Fruit fly (Drosophila melanogaster) whole organism, pupa: ENCODE data around the gene CG11842.

Experiments used
- CG10348 ChIP-seq: fragments of 200-800 bp; sonication (Bioruptor generic); IDR thresholded peaks from 2 replicates; pipeline ENCODE4 v1.3.6; 2022; ENCODE audit warnings: missing biosample characterization, missing genetic modification characterization
- CG12605 ChIP-seq: fragments of 200-800 bp; sonication (Bioruptor generic); IDR thresholded peaks from 2 replicates; pipeline ENCODE4 v1.3.6; 2022; ENCODE audit warnings: missing biosample characterization, missing genetic modification characterization
- CG13204 ChIP-seq: fragments of 200-800 bp; sonication (Bioruptor generic); optimal IDR thresholded peaks from 2 replicates; lab custom pipeline; 2018; ENCODE audit warnings: missing biosample characterization, mild to moderate bottlenecking, missing genetic modification characterization, moderate library complexity
- CG14655 ChIP-seq: fragments of 200-800 bp; sonication (Bioruptor generic); optimal IDR thresholded peaks from 3 replicates; lab custom pipeline; 2017; ENCODE audit warnings: mild to moderate bottlenecking, missing biosample characterization, missing genetic modification reagents, missing genetic modification characterization
- CG15710 ChIP-seq: fragments of 200-800 bp; sonication (Bioruptor generic); optimal IDR thresholded peaks from 2 replicates; lab custom pipeline; 2018; ENCODE audit warnings: missing biosample characterization, mild to moderate bottlenecking, missing genetic modification characterization, moderate library complexity
- CG17806 ChIP-seq: fragments of 200-800 bp; sonication (Bioruptor generic); optimal IDR thresholded peaks from 2 replicates; lab custom pipeline; 2018; ENCODE audit warnings: missing biosample characterization, mild to moderate bottlenecking, missing genetic modification characterization, moderate library complexity
- CG32121 ChIP-seq: fragments of 200-800 bp; sonication (Bioruptor generic); IDR thresholded peaks from 2 replicates; pipeline ENCODE4 v1.3.6; 2022; ENCODE audit warnings: missing biosample characterization, missing genetic modification characterization
- CG34367 ChIP-seq: fragments of 200-800 bp; sonication (Bioruptor generic); optimal IDR thresholded peaks from 2 replicates; lab custom pipeline; 2018; ENCODE audit warnings: missing biosample characterization, mild to moderate bottlenecking, missing genetic modification characterization
- CG4496 ChIP-seq: fragments of 200-800 bp; sonication (Bioruptor generic); IDR thresholded peaks from 3 replicates; pipeline ENCODE4 v1.3.6; 2022; ENCODE audit warnings: missing biosample characterization, missing genetic modification characterization
- CG8159 ChIP-seq: fragments of 200-800 bp; sonication (Bioruptor generic); optimal IDR thresholded peaks from 3 replicates; lab custom pipeline; 2018; ENCODE audit warnings: missing biosample characterization, mild to moderate bottlenecking, missing genetic modification characterization, moderate library complexity
- CG8301 ChIP-seq: fragments of 200-800 bp; sonication (Bioruptor generic); optimal IDR thresholded peaks from 2 replicates; lab custom pipeline; 2018; ENCODE audit warnings: missing biosample characterization, mild to moderate bottlenecking, missing genetic modification characterization
- CG9948 ChIP-seq: fragments of 200-800 bp; sonication (Bioruptor generic); optimal IDR thresholded peaks from 2 replicates; lab custom pipeline; 2018; ENCODE audit warnings: missing biosample characterization, mild to moderate bottlenecking, missing genetic modification characterization, moderate library complexity
- D1 ChIP-seq: fragments of 200-800 bp; sonication (Bioruptor generic); optimal IDR thresholded peaks from 2 replicates; lab custom pipeline; 2018; ENCODE audit warnings: missing biosample characterization, mild to moderate bottlenecking, missing genetic modification characterization, moderate library complexity
- EcR ChIP-seq: fragments of 200-800 bp; sonication (Bioruptor generic); optimal IDR thresholded peaks from 3 replicates; lab custom pipeline; 2019; ENCODE audit warnings: missing biosample characterization, missing genetic modification characterization, mild to moderate bottlenecking, moderate library complexity, missing genetic modification reagents
- Ets98B ChIP-seq: fragments of 200-800 bp; sonication (Bioruptor generic); IDR thresholded peaks from 2 replicates; pipeline ENCODE4 v1.3.6; 2022; ENCODE audit warnings: missing biosample characterization, missing genetic modification characterization
- Pif1A ChIP-seq: fragments of 200-800 bp; sonication (Bioruptor generic); optimal IDR thresholded peaks from 3 replicates; lab custom pipeline; 2016; ENCODE audit warnings: missing biosample characterization, missing genetic modification characterization
- Pif1B ChIP-seq: fragments of 200-800 bp; sonication (Bioruptor generic); optimal IDR thresholded peaks from 3 replicates; lab custom pipeline; 2016; ENCODE audit warnings: missing biosample characterization, missing genetic modification characterization
- Snoo ChIP-seq: fragments of 200-800 bp; sonication (Bioruptor generic); optimal IDR thresholded peaks from 3 replicates; lab custom pipeline; 2017; ENCODE audit warnings: missing biosample characterization, mild to moderate bottlenecking, missing genetic modification characterization, inconsistent platforms
- fd96Ca ChIP-seq: fragments of 200-800 bp; sonication (Bioruptor generic); IDR thresholded peaks from 3 replicates; pipeline ENCODE4 v1.3.6; 2022; ENCODE audit warnings: missing biosample characterization, missing genetic modification characterization
- gl ChIP-seq: fragments of 200-800 bp; sonication (Bioruptor generic); optimal IDR thresholded peaks from 2 replicates; lab custom pipeline; 2018; ENCODE audit warnings: missing biosample characterization, mild to moderate bottlenecking, missing genetic modification characterization
- rn ChIP-seq: fragments of 200-800 bp; sonication (Bioruptor generic); IDR thresholded peaks from 2 replicates; pipeline ENCODE4 v1.3.6; 2022; ENCODE audit warnings: missing biosample characterization, missing genetic modification characterization

The CG11842 gene

DNA sequence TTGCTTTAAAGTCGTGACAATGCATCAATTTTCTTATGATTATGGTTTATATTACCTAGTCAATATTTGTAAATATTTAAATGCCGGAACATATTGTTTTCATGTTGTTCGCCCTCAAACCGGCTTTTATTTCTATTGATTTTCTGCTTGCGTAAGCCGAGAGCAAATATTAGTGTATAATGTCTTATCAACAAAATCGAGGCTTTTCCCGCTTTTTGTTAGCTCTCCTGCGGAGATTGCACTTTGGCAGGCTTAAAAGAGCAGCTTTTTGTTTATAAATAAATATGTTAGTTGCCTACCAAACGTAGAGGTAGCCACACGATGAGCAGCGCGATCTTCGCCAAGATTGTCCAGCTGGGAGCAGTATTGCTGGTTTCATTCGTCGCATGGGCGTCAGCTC is at the start of gene CG11842:
Gene CG11842 (plus strand): TSS at position 301 of the 400 bp plus-strand sequence.
- TF ChIP-seq CG9948 (tag; lab: Kevin White, UChicago) = no peak
- TF ChIP-seq D1 (tag; lab: Kevin White, UChicago) = no peak
- TF ChIP-seq CG4496 (GFP tag; lab: Robert Waterston, UW) = no peak
- no peak for TF ChIP-seq CG15710 (tag; lab: Kevin White, UChicago)
- TF ChIP-seq CG32121 (GFP tag; lab: Robert Waterston, UW) = no peak
- no peak for TF ChIP-seq CG12605 (GFP tag; lab: Robert Waterston, UW)
- no peak for TF ChIP-seq EcR
- no peak for TF ChIP-seq gl (tag; lab: Kevin White, UChicago)
- no peak for TF ChIP-seq CG34367 (tag; lab: Kevin White, UChicago)
- no peak for TF ChIP-seq Ets98B (GFP tag; lab: Robert Waterston, UW)
- TF ChIP-seq rn = no peak
- TF ChIP-seq CG10348 (GFP tag; lab: Robert Waterston, UW) = no peak
- no peak for TF ChIP-seq CG13204

DNA sequence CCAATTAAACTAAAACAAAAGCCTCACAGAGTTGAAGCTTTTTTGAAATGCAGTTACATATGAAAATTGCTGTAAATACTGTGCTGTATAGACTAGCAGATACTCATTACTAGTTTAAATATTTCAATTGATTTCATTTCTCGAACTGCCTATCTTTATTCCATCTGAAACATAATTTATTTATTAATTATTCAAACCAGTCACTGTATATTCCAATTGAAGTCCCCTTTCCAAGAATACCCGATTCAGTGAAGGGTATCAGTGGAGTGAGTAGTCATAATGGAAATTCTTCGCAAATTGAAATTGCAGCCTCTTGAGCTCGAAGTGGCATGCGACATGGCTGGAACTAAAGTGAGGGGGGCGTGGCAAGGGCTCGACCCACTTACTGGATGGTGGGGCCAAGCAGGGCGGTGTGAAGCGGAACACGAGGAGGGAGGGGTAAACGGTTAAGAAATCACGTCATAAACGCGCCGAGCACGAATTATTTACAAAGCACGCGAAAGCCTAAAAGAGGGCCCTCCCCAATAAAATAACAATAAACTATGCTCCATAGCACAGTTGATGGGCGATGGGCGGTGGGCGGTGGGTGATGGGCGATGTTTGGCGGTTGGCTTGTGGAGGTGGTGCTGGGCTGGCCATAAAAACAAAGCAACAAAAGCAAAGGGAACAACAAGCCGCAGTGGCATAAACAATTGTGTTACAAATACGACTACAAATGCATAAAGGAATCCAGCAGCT is 47.4 kb upstream of the CG11842 start:
- TF ChIP-seq CG15710 (tag; lab: Kevin White, UChicago) (peak; percentile 60), CG13204 (no peak), Pif1B (peak; percentile 3), CG10348 (GFP tag; lab: Robert Waterston, UW) (no peak), CG12605 (GFP tag; lab: Robert Waterston, UW) (no peak), CG17806 (tag; lab: Kevin White, UChicago) (peak; percentile 50), fd96Ca (no peak), rn (no peak), gl (tag; lab: Kevin White, UChicago) (no peak), CG14655 (peak; percentile 43), Ets98B (GFP tag; lab: Robert Waterston, UW) (peak; percentile 43; the same call in 1 of the 2 replicates), CG8159 (tag; lab: Kevin White, UChicago) (peak; percentile 58), CG4496 (GFP tag; lab: Robert Waterston, UW) (0 out of 3 replicates have a peak, but pooled peaks have one; percentile 8), EcR (no peak), CG32121 (GFP tag; lab: Robert Waterston, UW) (peak; percentile 49; the same call in 1 of the 2 replicates), CG9948 (tag; lab: Kevin White, UChicago) (peak; percentile 35), Snoo (tag; lab: Kevin White, UChicago) (peak; percentile 3), CG8301 (tag; lab: Kevin White, UChicago) (peak; percentile 35), Pif1A (peak; percentile 42), D1 (tag; lab: Kevin White, UChicago) (no peak), CG34367 (tag; lab: Kevin White, UChicago) (no peak)

DNA sequence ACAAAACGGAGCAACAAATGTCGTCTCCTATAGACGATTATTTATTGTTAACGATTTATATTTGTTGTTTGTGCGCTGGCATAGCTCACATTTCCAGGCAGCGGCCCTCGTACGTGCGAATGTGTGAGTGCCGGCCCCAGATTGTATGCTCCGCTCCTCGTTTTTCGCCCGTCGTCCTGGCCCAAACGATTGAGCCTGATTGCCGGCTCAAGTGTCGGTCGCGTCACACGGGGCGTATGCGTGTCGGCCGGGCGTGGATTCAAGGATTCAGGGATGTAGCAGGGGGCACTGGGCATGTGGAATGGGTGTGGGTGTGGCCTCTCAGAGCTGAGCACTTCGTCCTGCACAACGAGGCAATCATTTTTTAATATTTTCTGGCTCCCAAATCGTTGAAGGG is 46.9 kb upstream of the CG11842 start:
- TF ChIP-seq EcR (no peak), CG32121 (GFP tag; lab: Robert Waterston, UW) (no peak), rn (no peak), CG34367 (tag; lab: Kevin White, UChicago) (no peak), CG8301 (tag; lab: Kevin White, UChicago) (no peak)

DNA sequence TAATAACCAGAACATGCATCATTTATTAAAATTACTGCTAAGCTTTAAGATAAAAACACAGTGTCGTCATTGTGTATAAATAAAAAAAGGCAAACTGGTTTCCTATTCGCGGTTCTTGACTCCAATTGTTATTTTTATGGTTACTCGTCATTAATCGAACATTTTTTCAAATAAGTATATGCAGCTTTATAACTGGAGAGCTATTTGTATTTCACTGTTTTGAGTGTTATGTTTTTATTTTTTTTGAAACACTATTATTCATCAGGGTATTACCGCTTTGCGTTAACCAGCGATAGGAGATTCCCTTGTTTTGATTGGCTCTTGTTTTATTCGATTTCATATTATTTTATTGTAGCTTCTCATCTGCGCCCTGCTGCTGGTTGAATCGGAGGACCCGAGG is 41.3 kb upstream of the CG11842 start:
- TF ChIP-seq CG34367 (tag; lab: Kevin White, UChicago) (no peak), CG8159 (tag; lab: Kevin White, UChicago) (peak; percentile 68), Snoo (tag; lab: Kevin White, UChicago) (no peak), CG10348 (GFP tag; lab: Robert Waterston, UW) (no peak), CG14655 (peak; percentile 23), CG4496 (GFP tag; lab: Robert Waterston, UW) (no peak), Ets98B (GFP tag; lab: Robert Waterston, UW) (no peak), D1 (tag; lab: Kevin White, UChicago) (no peak), CG32121 (GFP tag; lab: Robert Waterston, UW) (no peak), Pif1A (peak; percentile 14), CG13204 (no peak), gl (tag; lab: Kevin White, UChicago) (no peak), CG8301 (tag; lab: Kevin White, UChicago) (peak; percentile 15), CG15710 (tag; lab: Kevin White, UChicago) (peak; percentile 51), CG17806 (tag; lab: Kevin White, UChicago) (peak; percentile 17), EcR (no peak), Pif1B (no peak), rn (no peak), CG9948 (tag; lab: Kevin White, UChicago) (peak; percentile 14), CG12605 (GFP tag; lab: Robert Waterston, UW) (no peak), fd96Ca (no peak)

DNA sequence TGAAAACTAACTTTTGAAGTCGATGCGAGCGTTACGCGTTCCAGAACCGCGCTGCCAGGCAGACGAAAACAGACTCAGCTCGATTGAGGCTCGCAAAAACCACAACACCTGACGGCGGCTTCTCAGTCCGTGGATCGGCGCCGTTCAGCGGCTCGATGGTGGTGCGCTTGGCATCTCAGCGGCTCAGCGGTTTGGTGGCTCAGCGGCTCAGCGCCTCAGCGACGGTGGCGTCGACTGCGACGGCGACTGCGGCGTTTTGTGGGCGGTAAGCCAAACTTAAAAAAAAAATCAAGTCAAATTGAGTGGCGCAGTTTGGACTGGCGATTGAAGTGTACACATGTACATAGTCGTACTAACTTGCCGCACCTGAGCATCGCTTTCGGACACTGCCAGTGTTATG is 32.1 kb upstream of the CG11842 start, which contains the start of gene wat:
Gene wat (minus strand): TSS at position 41 of the 400 bp plus-strand sequence.
- TF ChIP-seq CG34367 (tag; lab: Kevin White, UChicago) (no peak), CG12605 (GFP tag; lab: Robert Waterston, UW) (no peak), CG8301 (tag; lab: Kevin White, UChicago) (no peak), CG4496 (GFP tag; lab: Robert Waterston, UW) (0 out of 3 replicates have a peak, but pooled peaks have one; percentile 26), rn (no peak), CG10348 (GFP tag; lab: Robert Waterston, UW) (no peak), Pif1A (no peak), CG9948 (tag; lab: Kevin White, UChicago) (no peak), gl (tag; lab: Kevin White, UChicago) (no peak), Ets98B (GFP tag; lab: Robert Waterston, UW) (peak; percentile 9; the same call in 1 of the 2 replicates), CG32121 (GFP tag; lab: Robert Waterston, UW) (no peak), CG13204 (no peak), EcR (no peak), Pif1B (no peak), CG15710 (tag; lab: Kevin White, UChicago) (no peak)
